Worm (Caenorhabditis elegans): Measurements from ENCODE around the gene frpr-18.

DNA sequence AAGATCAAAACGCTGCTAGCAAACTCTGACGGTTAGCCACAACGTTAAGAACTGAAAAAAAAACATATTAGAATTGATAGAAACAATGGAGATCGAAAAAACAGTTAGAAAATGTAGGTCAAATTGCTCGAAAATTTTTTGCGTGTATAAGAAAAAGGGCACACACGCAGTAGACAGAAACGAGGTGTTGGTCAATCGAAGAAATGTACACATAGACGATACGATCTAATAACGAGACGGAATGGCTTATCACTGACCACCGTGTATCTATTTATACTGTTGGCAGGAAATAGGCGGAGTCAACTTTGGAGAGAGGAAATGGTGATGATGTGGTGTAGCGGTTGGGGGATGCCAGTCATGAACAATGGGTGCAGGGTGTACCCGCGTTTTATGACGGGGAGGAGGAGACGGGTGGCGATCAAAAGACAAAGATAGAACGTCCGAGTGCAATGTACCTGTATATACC lies 30.1 kb downstream of the frpr-18 start, which contains the start of gene odc-1:
- TF ChIP-seq Y67H2A.10 (GFP tag; conservative IDR thresholded peaks at IDR 0.05), result no peak
- no peak for TF ChIP-seq ama-1 (optimal IDR thresholded peaks at IDR 0.05)
- no peak for TF ChIP-seq ama-1 (GFP tag; optimal IDR thresholded peaks at IDR 0.05)
- TF ChIP-seq sdz-38 (tag; optimal IDR thresholded peaks at IDR 0.05), result no peak
- TF ChIP-seq nfyb-1 (GFP tag; IDR thresholded peaks at IDR 0.05), result no peak
- TF ChIP-seq sea-2 (GFP tag; IDR thresholded peaks at IDR 0.05), result no peak
- no peak for TF ChIP-seq madf-8 (GFP tag; conservative IDR thresholded peaks at IDR 0.05)
- TF ChIP-seq akir-1 (GFP tag; optimal IDR thresholded peaks at IDR 0.05), result no peak
- no peak for TF ChIP-seq pbrm-1 (GFP tag; IDR thresholded peaks at IDR 0.05)
- no peak for TF ChIP-seq F57A8.1 (GFP tag; optimal IDR thresholded peaks at IDR 0.05)
